Worm (Caenorhabditis elegans) whole organism, L1 larva: ENCODE measurements around the gene R05D3.3.

ENCODE experiments used
- ama-1 ChIP-seq: fragments of 150-350 bp; optimal IDR thresholded peaks from 2 replicates; lab custom pipeline; 2014
- dpl-1 ChIP-seq, 3 experiments: fragments of 150-350 bp in 2 of 3; sonication (generic microtip) in 1 of 3; optimal IDR thresholded peaks; 2 replicates each; lab custom pipeline; 2014 to 2017; ENCODE audit warnings: missing biosample characterization in 3 of 3, missing genetic modification characterization in 3 of 3, missing genetic modification reagents in 3 of 3
- egl-27 ChIP-seq, 2 experiments: fragments of 150-350 bp in 1 of 2; sonication (generic microtip); optimal IDR thresholded peaks; 3 replicates each; lab custom pipeline; 2017 to 2018; ENCODE audit warnings: missing biosample characterization in 2 of 2, missing genetic modification characterization in 2 of 2, missing genetic modification reagents in 2 of 2
- fkh-4 ChIP-seq: sonication (generic microtip); optimal IDR thresholded peaks from 2 replicates; lab custom pipeline; 2016; ENCODE audit warnings: missing compliant biosample characterization, missing genetic modification characterization, borderline replicate concordance
- fos-1 ChIP-seq: fragments of 150-350 bp; optimal IDR thresholded peaks from 2 replicates; lab custom pipeline; 2014; ENCODE audit warnings: missing biosample characterization, missing genetic modification characterization
- lin-13 ChIP-seq: fragments of 150-350 bp; optimal IDR thresholded peaks from 2 replicates; lab custom pipeline; 2014; ENCODE audit warnings: missing biosample characterization, missing genetic modification reagents, missing genetic modification characterization
- lin-14 ChIP-seq: fragments of 200-800 bp; sonication (Bioruptor generic); optimal IDR thresholded peaks from 2 replicates; lab custom pipeline; 2018; ENCODE audit warnings: mild to moderate bottlenecking, missing genetic modification characterization, moderate library complexity, missing compliant biosample characterization
- nhr-11 ChIP-seq: fragments of 150-350 bp; optimal IDR thresholded peaks from 2 replicates; lab custom pipeline; 2014; ENCODE audit warnings: missing biosample characterization, missing genetic modification characterization
- nhr-76 ChIP-seq: sonication (generic microtip); optimal IDR thresholded peaks from 2 replicates; lab custom pipeline; 2017; ENCODE audit warnings: missing biosample characterization, missing genetic modification characterization
- skn-1 ChIP-seq: fragments of 150-350 bp; optimal IDR thresholded peaks from 2 replicates; lab custom pipeline; 2014; ENCODE audit warnings: missing biosample characterization, missing genetic modification characterization
- sox-4 ChIP-seq: sonication (generic microtip); optimal IDR thresholded peaks from 2 replicates; lab custom pipeline; 2016; ENCODE audit warnings: missing genetic modification characterization, missing compliant biosample characterization
- sptf-1 ChIP-seq: fragments of 150-350 bp; optimal IDR thresholded peaks from 2 replicates; lab custom pipeline; 2014; ENCODE audit warnings: missing biosample characterization, missing genetic modification characterization
- unc-62 ChIP-seq: fragments of 150-350 bp; optimal IDR thresholded peaks from 2 replicates; lab custom pipeline; 2014; ENCODE audit warnings: missing biosample characterization, missing genetic modification reagents, missing genetic modification characterization
- ztf-11 ChIP-seq, 2 experiments: sonication (generic microtip); optimal IDR thresholded peaks; 2 replicates each; lab custom pipeline; 2016 to 2017; ENCODE audit warnings: missing genetic modification characterization in 2 of 2, missing biosample characterization in 1 of 2, missing compliant biosample characterization in 1 of 2

ce11 chrIII:8356407-8356881 lies 7.4 kb upstream of the R05D3.3 start:
- TF ChIP-seq lin-13 (GFP tag; lab: Kevin White, UChicago) (peak; percentile 56), unc-62 (GFP tag; lab: Kevin White, UChicago) (no peak), fkh-4 (tag; lab: Kevin White, UChicago) (no peak), skn-1 (tag; lab: Kevin White, UChicago) (peak; percentile 19), ama-1 (no peak), nhr-76 (no peak), dpl-1 (GFP tag; optimal IDR thresholded peaks at IDR 0.05; lab: Kevin White, UChicago) (peak; percentile 47 to 68 (median 55)), ztf-11 (tag; optimal IDR thresholded peaks at IDR 0.05; lab: Kevin White, UChicago) (peak in 1 of 2 experiments; percentile 56), sptf-1 (tag; lab: Kevin White, UChicago) (no peak), egl-27 (tag; optimal IDR thresholded peaks at IDR 0.05; lab: Kevin White, UChicago) (peak in 1 of 2 experiments; percentile 4), sox-4 (tag; lab: Kevin White, UChicago) (no peak), nhr-11 (tag; lab: Kevin White, UChicago) (no peak), lin-14 (GFP tag; lab: Kevin White, UChicago) (peak; percentile 95), fos-1 (tag; lab: Kevin White, UChicago) (peak; percentile 14)
